Fruit fly (Drosophila melanogaster) whole organism, embryonic: ENCODE data around the gene fne.

Experiments
- Adf1 ChIP-seq: fragments of 200-800 bp; sonication (Bioruptor generic); IDR thresholded peaks from 2 replicates; pipeline ENCODE4 v1.3.6; 2022; ENCODE audit warnings: missing biosample characterization, missing genetic modification characterization
- Asciz ChIP-seq: fragments of 200-800 bp; sonication (Bioruptor generic); optimal IDR thresholded peaks from 2 replicates; lab custom pipeline; 2017; ENCODE audit warnings: missing biosample characterization, mild to moderate bottlenecking, missing genetic modification characterization, missing genetic modification reagents
- Awh ChIP-seq: fragments of 200-800 bp; sonication (Bioruptor generic); IDR thresholded peaks from 2 replicates; pipeline ENCODE4, ENCODE4 v1.3.6; 2022; ENCODE audit warnings: missing biosample characterization, missing genetic modification characterization
- CG10321 ChIP-seq: fragments of 200-800 bp; sonication (Bioruptor generic); IDR thresholded peaks from 2 replicates; pipeline ENCODE4 v1.3.6; 2022; ENCODE audit warnings: missing biosample characterization, missing genetic modification characterization
- CG10543 ChIP-seq: fragments of 200-800 bp; sonication (Bioruptor generic); optimal IDR thresholded peaks from 3 replicates; lab custom pipeline; 2017; ENCODE audit warnings: missing biosample characterization, mild to moderate bottlenecking, missing genetic modification characterization, moderate library complexity
- CG10979 ChIP-seq: fragments of 200-800 bp; sonication (Bioruptor generic); optimal IDR thresholded peaks from 2 replicates; lab custom pipeline; 2018; ENCODE audit warnings: missing biosample characterization, mild to moderate bottlenecking, missing genetic modification characterization, moderate library complexity
- CG11504 ChIP-seq: fragments of 200-800 bp; sonication (Bioruptor generic); optimal IDR thresholded peaks from 3 replicates; lab custom pipeline; 2019; ENCODE audit warnings: missing biosample characterization, mild to moderate bottlenecking, missing genetic modification characterization, moderate library complexity
- CG12104 ChIP-seq: fragments of 200-800 bp; sonication (Bioruptor generic); optimal IDR thresholded peaks from 3 replicates; lab custom pipeline; 2016; ENCODE audit warnings: missing biosample characterization, missing genetic modification characterization
- CG12391 ChIP-seq: fragments of 200-800 bp; sonication (Bioruptor generic); optimal IDR thresholded peaks from 3 replicates; lab custom pipeline; 2018; ENCODE audit warnings: missing biosample characterization, mild to moderate bottlenecking, missing genetic modification characterization, moderate library complexity
- CG12942 ChIP-seq: fragments of 200-800 bp; sonication (Bioruptor generic); optimal IDR thresholded peaks from 3 replicates; lab custom pipeline; 2016; ENCODE audit warnings: missing biosample characterization, missing genetic modification characterization
- CG14014 ChIP-seq: fragments of 200-800 bp; sonication (Bioruptor generic); IDR thresholded peaks from 2 replicates; pipeline ENCODE4 v1.3.6; 2022; ENCODE audit warnings: missing biosample characterization, missing genetic modification characterization
- CG14965 ChIP-seq: fragments of 200-800 bp; sonication (Bioruptor generic); optimal IDR thresholded peaks from 2 replicates; lab custom pipeline; 2016; ENCODE audit warnings: missing biosample characterization, missing genetic modification characterization, borderline replicate concordance
- CG15073 ChIP-seq: fragments of 200-800 bp; sonication (Bioruptor generic); optimal IDR thresholded peaks from 2 replicates; lab custom pipeline; 2016; ENCODE audit warnings: missing biosample characterization, missing genetic modification characterization
- CG17328 ChIP-seq: fragments of 200-800 bp; sonication (Bioruptor generic); IDR thresholded peaks from 2 replicates; pipeline ENCODE4 v1.3.6; 2022; ENCODE audit warnings: missing biosample characterization, missing genetic modification characterization
- CG2202 ChIP-seq: fragments of 200-800 bp; sonication (Bioruptor generic); optimal IDR thresholded peaks from 2 replicates; lab custom pipeline; 2018; ENCODE audit warnings: missing biosample characterization, mild to moderate bottlenecking, missing genetic modification characterization
- CG32772 ChIP-seq: fragments of 200-800 bp; sonication (Bioruptor generic); IDR thresholded peaks from 2 replicates; pipeline ENCODE4 v1.3.6; 2022; ENCODE audit warnings: missing biosample characterization, missing genetic modification characterization
- CG3281 ChIP-seq: fragments of 200-800 bp; sonication (Bioruptor generic); optimal IDR thresholded peaks from 3 replicates; lab custom pipeline; 2017; ENCODE audit warnings: missing biosample characterization, mild to moderate bottlenecking, missing genetic modification characterization
- CG33213 ChIP-seq: fragments of 200-800 bp; sonication (Bioruptor generic); optimal IDR thresholded peaks from 3 replicates; lab custom pipeline; 2016; ENCODE audit warnings: missing biosample characterization, missing genetic modification characterization
- CG4328 ChIP-seq: fragments of 200-800 bp; sonication (Bioruptor generic); optimal IDR thresholded peaks from 3 replicates; lab custom pipeline; 2017; ENCODE audit warnings: missing biosample characterization, missing genetic modification reagents, missing genetic modification characterization
- CG4854 ChIP-seq: fragments of 200-800 bp; sonication (Bioruptor generic); optimal IDR thresholded peaks from 2 replicates; lab custom pipeline; 2016; ENCODE audit warnings: missing biosample characterization, missing genetic modification characterization, inconsistent platforms
- CG5953 ChIP-seq: fragments of 200-800 bp; sonication (Bioruptor generic); IDR thresholded peaks from 2 replicates; pipeline ENCODE4 v1.3.6; 2022; ENCODE audit warnings: missing biosample characterization, missing genetic modification characterization
- CG6175 ChIP-seq: fragments of 200-800 bp; sonication (Bioruptor generic); IDR thresholded peaks from 3 replicates; pipeline ENCODE4 v1.3.6; 2022; ENCODE audit warnings: missing biosample characterization, missing genetic modification characterization
- CG6272 ChIP-seq: fragments of 200-800 bp; sonication (Bioruptor generic); IDR thresholded peaks from 2 replicates; pipeline ENCODE4 v1.3.6; 2022; ENCODE audit warnings: missing biosample characterization, missing genetic modification characterization
- CG7839 ChIP-seq: fragments of 200-800 bp; sonication (Bioruptor generic); optimal IDR thresholded peaks from 3 replicates; lab custom pipeline; 2018; ENCODE audit warnings: missing biosample characterization, mild to moderate bottlenecking, missing genetic modification characterization, moderate library complexity
- CG9876 ChIP-seq: fragments of 200-800 bp; sonication (Bioruptor generic); optimal IDR thresholded peaks from 2 replicates; lab custom pipeline; 2016; ENCODE audit warnings: missing biosample characterization, missing genetic modification characterization
- CHES-1-like ChIP-seq: fragments of 200-800 bp; sonication (Bioruptor generic); optimal IDR thresholded peaks from 2 replicates; lab custom pipeline; 2016; ENCODE audit warnings: missing biosample characterization, missing genetic modification characterization
- CTCF ChIP-seq: fragments of 200-800 bp; sonication (Bioruptor generic); optimal IDR thresholded peaks from 2 replicates; lab custom pipeline; 2017; ENCODE audit warnings: missing biosample characterization, mild to moderate bottlenecking, missing genetic modification characterization, moderate library complexity
- D19A ChIP-seq: fragments of 200-800 bp; optimal IDR thresholded peaks from 3 replicates; lab custom pipeline; 2019; ENCODE audit warnings: missing biosample characterization, mild to moderate bottlenecking, missing genetic modification characterization, moderate library complexity
- Fer3 ChIP-seq: fragments of 200-800 bp; sonication (Bioruptor generic); optimal IDR thresholded peaks from 2 replicates; lab custom pipeline; 2018; ENCODE audit warnings: missing biosample characterization, mild to moderate bottlenecking, missing genetic modification characterization, moderate library complexity
- GATAe ChIP-seq: fragments of 200-800 bp; sonication (Bioruptor generic); conservative IDR thresholded peaks from 2 replicates; pipeline ENCODE4 v1.3.6; 2022; ENCODE audit warnings: missing biosample characterization, missing genetic modification characterization
- Lim3 ChIP-seq: fragments of 200-800 bp; sonication (Bioruptor generic); IDR thresholded peaks from 2 replicates; pipeline ENCODE4 v1.3.6; 2022; ENCODE audit warnings: missing biosample characterization, missing genetic modification characterization
- Mes4 ChIP-seq: fragments of 200-800 bp; sonication (Bioruptor generic); optimal IDR thresholded peaks from 2 replicates; lab custom pipeline; 2016; ENCODE audit warnings: missing biosample characterization, missing genetic modification characterization
- Mrtf ChIP-seq: fragments of 200-800 bp; sonication (Bioruptor generic); IDR thresholded peaks from 3 replicates; pipeline ENCODE4 v1.3.6; 2022; ENCODE audit warnings: missing biosample characterization, missing genetic modification characterization
- Myb ChIP-seq: fragments of 200-800 bp; sonication (Bioruptor generic); optimal IDR thresholded peaks from 2 replicates; lab custom pipeline; 2016; ENCODE audit warnings: missing biosample characterization, missing genetic modification characterization
- Nf-YB ChIP-seq: fragments of 200-800 bp; sonication (Bioruptor generic); optimal IDR thresholded peaks from 3 replicates; lab custom pipeline; 2019; ENCODE audit warnings: missing biosample characterization, mild to moderate bottlenecking, missing genetic modification characterization, moderate library complexity
- Stat92E ChIP-seq, 3 experiments: fragments of >200 bp in 2 of 3; fragments of 200-800 bp in 1 of 3; sonication (Bioruptor generic) in 1 of 3; optimal IDR thresholded peaks; 2 replicates each; lab custom pipeline; 2017 to 2019; ENCODE audit warnings: missing biosample characterization in 3 of 3, missing genetic modification characterization in 3 of 3, mild to moderate bottlenecking in 1 of 3, moderate library complexity in 1 of 3
- Usf ChIP-seq: fragments of 200-800 bp; sonication (Bioruptor generic); optimal IDR thresholded peaks from 2 replicates; lab custom pipeline; 2017; ENCODE audit warnings: missing genotype, missing biosample characterization, missing genetic modification characterization
- bsh ChIP-seq, 2 experiments: fragments of 200-800 bp; sonication (Bioruptor generic); optimal IDR thresholded peaks; 2 replicates each; lab custom pipeline; 2017 to 2018; ENCODE audit warnings: mild to moderate bottlenecking in 2 of 2, missing biosample characterization in 2 of 2, missing genetic modification characterization in 2 of 2, moderate library complexity in 1 of 2
- ewg ChIP-seq: fragments of 200-800 bp; sonication (Bioruptor generic); optimal IDR thresholded peaks from 3 replicates; lab custom pipeline; 2017; ENCODE audit warnings: mild to moderate bottlenecking, missing biosample characterization, missing genetic modification reagents, missing genetic modification characterization
- eyg ChIP-seq: fragments of 200-800 bp; sonication (Bioruptor generic); optimal IDR thresholded peaks from 3 replicates; lab custom pipeline; 2016; ENCODE audit warnings: missing biosample characterization, missing genetic modification characterization
- ftz-f1 ChIP-seq: fragments of 200-800 bp; sonication (Bioruptor generic); optimal IDR thresholded peaks from 2 replicates; lab custom pipeline; 2016; ENCODE audit warnings: missing biosample characterization, missing genetic modification characterization
- gem ChIP-seq: fragments of 200-800 bp; sonication (Bioruptor generic); optimal IDR thresholded peaks from 2 replicates; lab custom pipeline; 2019; ENCODE audit warnings: missing biosample characterization, mild to moderate bottlenecking, missing genetic modification characterization, moderate library complexity
- gsb ChIP-seq: fragments of 200-800 bp; sonication (Bioruptor generic); IDR thresholded peaks from 2 replicates; pipeline ENCODE4 v1.3.6; 2022; ENCODE audit warnings: missing biosample characterization, missing genetic modification characterization
- gsb-n ChIP-seq: fragments of 200-800 bp; sonication (Bioruptor generic); optimal IDR thresholded peaks from 3 replicates; lab custom pipeline; 2018; ENCODE audit warnings: missing biosample characterization, mild to moderate bottlenecking, missing genetic modification characterization
- her ChIP-seq: fragments of 200-800 bp; sonication (Bioruptor generic); optimal IDR thresholded peaks from 2 replicates; lab custom pipeline; 2016; ENCODE audit warnings: missing biosample characterization, missing genetic modification characterization
- jing ChIP-seq: fragments of 200-800 bp; sonication (Bioruptor generic); optimal IDR thresholded peaks from 2 replicates; lab custom pipeline; 2018; ENCODE audit warnings: missing biosample characterization, mild to moderate bottlenecking, missing genetic modification characterization
- lilli ChIP-seq: fragments of 200-800 bp; sonication (Bioruptor generic); optimal IDR thresholded peaks from 3 replicates; lab custom pipeline; 2016; ENCODE audit warnings: missing biosample characterization, missing genetic modification characterization
- lmd ChIP-seq: fragments of 200-800 bp; sonication (Bioruptor generic); IDR thresholded peaks from 2 replicates; pipeline ENCODE4 v1.3.6; 2022; ENCODE audit warnings: missing biosample characterization, missing genetic modification characterization
- pb ChIP-seq: fragments of 200-800 bp; sonication (Bioruptor generic); optimal IDR thresholded peaks from 3 replicates; lab custom pipeline; 2016; ENCODE audit warnings: missing biosample characterization, missing genetic modification characterization
- psq ChIP-seq: fragments of 200-800 bp; sonication (Bioruptor generic); optimal IDR thresholded peaks from 2 replicates; lab custom pipeline; 2017; ENCODE audit warnings: missing biosample characterization, missing genetic modification characterization
- usp ChIP-seq: fragments of >200 bp; optimal IDR thresholded peaks from 2 replicates; lab custom pipeline; 2017; ENCODE audit warnings: missing biosample characterization, missing genetic modification characterization
- z ChIP-seq: fragments of 200-800 bp; sonication (Bioruptor generic); IDR thresholded peaks from 3 replicates; pipeline ENCODE4 v1.3.6; 2022; ENCODE audit warnings: missing biosample characterization, missing genetic modification characterization
- zen ChIP-seq: fragments of 200-800 bp; sonication (Bioruptor generic); optimal IDR thresholded peaks from 3 replicates; lab custom pipeline; 2018; ENCODE audit warnings: missing biosample characterization, mild to moderate bottlenecking, missing genetic modification characterization, moderate library complexity

fne gene

dm6 chrX:12913729-12914128, 3.5 kb upstream of the fne start (continued):
- TF ChIP-seq CG32772 (GFP tag; lab: Robert Waterston, UW) (no peak), CG12391 (tag; lab: Kevin White, UChicago) (peak; percentile 13), CG12104 (GFP tag; lab: Kevin White, UChicago) (no peak), CG7839 (tag; lab: Kevin White, UChicago) (peak; percentile 13), CG6272 (no peak), CG4854 (GFP tag; lab: Kevin White, UChicago) (no peak), Adf1 (GFP tag; lab: Robert Waterston, UW) (no peak), CHES-1-like (GFP tag; lab: Kevin White, UChicago) (no peak), z (GFP tag; lab: Robert Waterston, UW) (no peak), CG9876 (GFP tag; lab: Kevin White, UChicago) (no peak), CG12942 (no peak), Asciz (GFP tag; lab: Kevin White, UChicago) (no peak), eyg (GFP tag; lab: Kevin White, UChicago) (no peak), D19A (tag; lab: Kevin White, UChicago) (no peak), CTCF (no peak), Stat92E (GFP tag; optimal IDR thresholded peaks at IDR 0.05; lab: Kevin White, UChicago) (no peak), CG10979 (tag; lab: Kevin White, UChicago) (peak; percentile 19), CG14965 (GFP tag; lab: Kevin White, UChicago) (no peak), CG6175 (GFP tag; lab: Robert Waterston, UW) (no peak), CG11504 (tag; lab: Kevin White, UChicago) (peak; percentile 33), CG10543 (GFP tag; lab: Kevin White, UChicago) (no peak), Lim3 (GFP tag; lab: Robert Waterston, UW) (no peak), her (no peak), CG4328 (GFP tag; lab: Kevin White, UChicago) (no peak), CG5953 (GFP tag; lab: Robert Waterston, UW) (no peak), Awh (GFP tag; lab: Robert Waterston, UW) (no peak), CG15073 (GFP tag; lab: Kevin White, UChicago) (no peak), CG10321 (GFP tag; lab: Robert Waterston, UW) (no peak), lmd (GFP tag; lab: Robert Waterston, UW) (no peak), ftz-f1 (GFP tag; lab: Kevin White, UChicago) (no peak), zen (tag; lab: Kevin White, UChicago) (peak; percentile 40), CG2202 (tag; lab: Kevin White, UChicago) (no peak), Mrtf (no peak), ewg (GFP tag; lab: Kevin White, UChicago) (no peak), CG33213 (GFP tag; lab: Kevin White, UChicago) (no peak), bsh (GFP tag; optimal IDR thresholded peaks at IDR 0.05; lab: Kevin White, UChicago) (peak; percentile 39 to 49), CG17328 (0 out of 2 replicates have a peak, but pooled peaks have one; percentile 20), usp (no peak), gsb (GFP tag; lab: Robert Waterston, UW) (no peak), gsb-n (tag; lab: Kevin White, UChicago) (no peak), Nf-YB (GFP tag; lab: Kevin White, UChicago) (no peak), pb (GFP tag; lab: Kevin White, UChicago) (no peak), gem (tag; lab: Kevin White, UChicago) (peak; percentile 51), lilli (GFP tag; lab: Kevin White, UChicago) (no peak), Mes4 (GFP tag; lab: Kevin White, UChicago) (no peak), GATAe (no peak), CG14014 (GFP tag; lab: Robert Waterston, UW) (no peak), CG3281 (GFP tag; lab: Kevin White, UChicago) (no peak), jing (GFP tag; lab: Kevin White, UChicago) (no peak), psq (no peak), Fer3 (tag; lab: Kevin White, UChicago) (no peak), Usf (no peak), Myb (GFP tag; lab: Kevin White, UChicago) (no peak)
